Fruit fly (Drosophila melanogaster) whole organism: ENCODE data around the gene CG33120.

Source experiments
- CG8478 ChIP-seq: fragments of >200 bp; optimal IDR thresholded peaks from 2 replicates; lab custom pipeline; 2018; ENCODE audit warnings: inconsistent platforms
- Dll ChIP-seq: fragments of >200 bp; optimal IDR thresholded peaks from 2 replicates; lab custom pipeline; 2017
- EcR ChIP-seq, 2 experiments: fragments of >200 bp; optimal IDR thresholded peaks; 2 replicates each; lab custom pipeline; 2017; ENCODE audit warnings: missing biosample characterization in 2 of 2, missing genetic modification characterization in 2 of 2, missing genetic modification reagents in 2 of 2
- pan ChIP-seq: fragments of >200 bp; optimal IDR thresholded peaks from 2 replicates; lab custom pipeline; 2017

- TF ChIP-seq EcR (GFP tag; optimal IDR thresholded peaks at IDR 0.05; lab: Kevin White, UChicago), result no peak
- no peak for TF ChIP-seq Dll (lab: Kevin White, UChicago)
- TF ChIP-seq CG8478 (lab: Kevin White, UChicago), result no peak
- TF ChIP-seq pan (lab: Kevin White, UChicago), result no peak
These were observed 2.5 kb upstream of the CG33120 start for dm6 chr2L:18846843-18847242.
